Worm (Caenorhabditis elegans) whole organism, midembryonic: ENCODE measurements around the gene sri-43.

Experiments
- cog-1 ChIP-seq: sonication (generic microtip); optimal IDR thresholded peaks from 2 replicates; lab custom pipeline; 2016; ENCODE audit warnings: missing genetic modification characterization, missing compliant biosample characterization
- flt-1 ChIP-seq: fragments of 200-800 bp; sonication (Bioruptor generic); IDR thresholded peaks from 2 replicates; pipeline ENCODE4 v1.3.6; 2022; ENCODE audit warnings: missing genetic modification characterization, missing compliant biosample characterization
- ref-1 ChIP-seq: fragments of 200-800 bp; sonication (Bioruptor generic); conservative IDR thresholded peaks from 2 replicates; pipeline ENCODE4 v1.3.6; 2022; ENCODE audit warnings: missing genetic modification reagents, missing genetic modification characterization, missing compliant biosample characterization
- tab-1 ChIP-seq: fragments of 200-800 bp; sonication (Bioruptor generic); IDR thresholded peaks from 2 replicates; pipeline ENCODE4 v1.3.6; 2022; ENCODE audit warnings: missing genetic modification characterization, missing compliant biosample characterization
- ztf-23 ChIP-seq: fragments of 200-800 bp; sonication (Bioruptor generic); IDR thresholded peaks from 2 replicates; pipeline ENCODE4 v1.3.6; 2022; ENCODE audit warnings: missing genetic modification reagents, missing genetic modification characterization, missing compliant biosample characterization
- ztf-29 ChIP-seq: fragments of 200-800 bp; sonication (Bioruptor generic); IDR thresholded peaks from 2 replicates; pipeline ENCODE4 v1.3.6; 2022; ENCODE audit warnings: missing genetic modification reagents, missing genetic modification characterization, missing compliant biosample characterization

- no peak for TF ChIP-seq ztf-23
- no peak for TF ChIP-seq flt-1 (GFP tag; lab: Robert Waterston, UW)
- no peak for TF ChIP-seq cog-1 (tag; lab: Kevin White, UChicago)
- TF ChIP-seq ref-1 (GFP tag; lab: Robert Waterston, UW): no peak
- TF ChIP-seq tab-1: no peak
- TF ChIP-seq ztf-29 (GFP tag; lab: Robert Waterston, UW): no peak
These were observed 25.6 kb upstream of the sri-43 start, which contains the start of gene fbxc-55 for ce11 chrII:3170089-3170488.
